Worm (Caenorhabditis elegans): Measurements from ENCODE around the gene cyp-35A3.

cyp-35A3 gene

DNA sequence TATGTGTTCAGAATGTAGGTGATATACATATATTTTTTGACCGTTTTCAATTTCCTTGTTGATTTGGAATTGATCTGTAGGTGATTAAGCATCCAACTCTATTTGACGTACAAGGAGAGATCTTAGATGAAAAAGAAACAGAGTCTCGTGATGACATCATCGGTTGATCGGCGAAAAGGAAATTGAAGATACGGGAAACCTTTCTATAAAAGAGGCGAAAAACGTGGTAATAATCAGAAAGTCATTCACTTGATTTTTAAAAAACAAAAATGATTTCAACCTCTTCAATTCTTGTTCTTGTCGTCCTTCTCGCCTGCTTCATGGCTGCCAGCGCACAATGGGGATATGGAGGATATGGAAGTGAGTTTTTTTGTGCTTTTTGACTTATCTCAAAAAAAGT lies 38.2 kb upstream of the cyp-35A3 start, which contains the start of gene nlp-29:
TSS of gene nlp-29 (plus strand) at position 248 of the 400 bp plus-strand sequence.
- no peak for TF ChIP-seq B0310.2 (tag; optimal IDR thresholded peaks at IDR 0.05)
- no peak for TF ChIP-seq aly-1 (tag; optimal IDR thresholded peaks at IDR 0.05)
- no peak for TF ChIP-seq hmg-4 (GFP tag; optimal IDR thresholded peaks at IDR 0.05)
- TF ChIP-seq tra-4 (tag; optimal IDR thresholded peaks at IDR 0.05): no peak
- no peak for TF ChIP-seq tbx-37 (GFP tag; conservative IDR thresholded peaks at IDR 0.05)
- no peak for TF ChIP-seq ceh-36 (tag; optimal IDR thresholded peaks at IDR 0.05)
- TF ChIP-seq sea-1 (GFP tag; conservative IDR thresholded peaks at IDR 0.05): no peak

DNA sequence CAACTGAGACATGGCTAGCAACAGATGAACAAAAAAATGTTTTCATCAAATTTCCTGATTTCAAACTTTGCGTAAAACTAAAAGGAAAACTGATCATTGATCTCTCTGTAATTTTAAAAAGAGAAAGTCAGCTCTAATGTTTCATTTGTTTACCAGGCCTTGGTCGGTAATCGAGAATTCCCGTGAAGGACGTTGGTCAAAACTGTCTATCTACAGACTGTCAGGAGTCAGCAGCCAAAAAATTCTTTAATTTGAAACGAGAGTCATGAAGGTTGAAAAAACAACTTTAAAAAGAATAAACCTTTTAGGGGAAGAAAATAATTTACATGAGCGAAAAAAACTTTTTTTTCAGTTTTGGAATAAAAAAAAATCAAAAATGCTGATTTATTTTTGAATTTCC lies 37.3 kb upstream of the cyp-35A3 start:
- TF ChIP-seq hnd-1 (tag; optimal IDR thresholded peaks at IDR 0.05) (no peak), ceh-13 (GFP tag; optimal IDR thresholded peaks at IDR 0.05) (no peak), tbx-37 (GFP tag; conservative IDR thresholded peaks at IDR 0.05) (no peak), tra-4 (tag; optimal IDR thresholded peaks at IDR 0.05) (no peak), tbx-11 (GFP tag; IDR thresholded peaks at IDR 0.05) (no peak), flt-1 (GFP tag; IDR thresholded peaks at IDR 0.05) (no peak), F13C5.2 (tag; optimal IDR thresholded peaks at IDR 0.05) (no peak), ama-1 (optimal IDR thresholded peaks at IDR 0.05) (no peak), aly-1 (tag; optimal IDR thresholded peaks at IDR 0.05) (no peak), ceh-36 (tag; optimal IDR thresholded peaks at IDR 0.05) (no peak), hmbx-1 (tag; optimal IDR thresholded peaks at IDR 0.05) (no peak), pes-1 (GFP tag; IDR thresholded peaks at IDR 0.05) (no peak), ets-7 (tag; optimal IDR thresholded peaks at IDR 0.05) (no peak), B0310.2 (tag; optimal IDR thresholded peaks at IDR 0.05) (no peak), sea-1 (GFP tag; conservative IDR thresholded peaks at IDR 0.05) (no peak), hmg-4 (GFP tag; optimal IDR thresholded peaks at IDR 0.05) (no peak), scrt-1 (GFP tag; IDR thresholded peaks at IDR 0.05) (no peak)

DNA sequence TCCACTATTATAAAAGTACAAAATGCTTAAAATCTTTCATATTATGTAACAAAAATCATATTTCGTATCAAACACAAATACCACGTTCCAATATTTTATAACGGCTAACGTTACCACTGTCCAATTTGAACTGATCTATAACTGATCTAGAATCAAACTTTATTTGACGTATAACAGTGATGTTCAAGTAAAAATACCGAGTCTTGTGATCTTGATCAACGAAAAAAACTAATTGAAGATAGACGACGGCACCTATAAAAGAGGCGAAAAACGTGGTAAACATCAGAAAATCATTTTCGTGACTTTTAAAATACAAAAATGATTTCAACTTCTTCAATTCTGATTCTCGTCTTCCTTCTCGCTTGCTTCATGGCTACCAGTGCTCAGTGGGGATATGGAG lies 34.8 kb upstream of the cyp-35A3 start, which contains the start of gene nlp-28:
TSS of gene nlp-28 (plus strand) at position 285 of the 400 bp plus-strand sequence.
- TF ChIP-seq tbx-11 (GFP tag; IDR thresholded peaks at IDR 0.05) (no peak), ama-1 (optimal IDR thresholded peaks at IDR 0.05) (no peak), pes-1 (GFP tag; IDR thresholded peaks at IDR 0.05) (no peak), B0310.2 (tag; optimal IDR thresholded peaks at IDR 0.05) (no peak), flt-1 (GFP tag; IDR thresholded peaks at IDR 0.05) (no peak), tbx-37 (GFP tag; conservative IDR thresholded peaks at IDR 0.05) (no peak), ets-7 (tag; optimal IDR thresholded peaks at IDR 0.05) (no peak), F13C5.2 (tag; optimal IDR thresholded peaks at IDR 0.05) (no peak), hmbx-1 (tag; optimal IDR thresholded peaks at IDR 0.05) (no peak), sea-1 (GFP tag; conservative IDR thresholded peaks at IDR 0.05) (no peak), aly-1 (tag; optimal IDR thresholded peaks at IDR 0.05) (no peak)

DNA sequence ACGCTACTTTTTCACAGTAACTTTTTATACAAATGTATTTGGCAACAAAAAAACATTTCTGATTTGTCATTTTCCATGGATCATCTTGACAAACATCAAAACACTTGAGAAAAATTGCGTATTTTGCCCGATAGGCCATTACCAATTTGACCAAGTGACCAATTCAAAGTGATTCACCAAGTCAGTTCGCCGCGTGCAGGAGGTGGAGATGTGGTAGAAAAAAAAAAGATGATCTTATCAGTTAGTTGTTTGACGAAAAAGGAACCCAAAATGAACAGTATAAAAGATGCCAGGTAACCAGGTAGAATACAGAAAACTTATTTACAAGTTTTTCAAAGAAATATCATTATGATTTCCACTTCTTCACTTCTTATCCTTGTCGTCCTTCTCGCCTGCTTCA lies 33.3 kb upstream of the cyp-35A3 start, which contains the start of gene nlp-27:
TSS of gene nlp-27 (plus strand) at position 309 of the 400 bp plus-strand sequence.
- no peak for TF ChIP-seq F13C5.2 (tag; optimal IDR thresholded peaks at IDR 0.05)
- no peak for TF ChIP-seq hmg-4 (GFP tag; optimal IDR thresholded peaks at IDR 0.05)
- TF ChIP-seq pes-1 (GFP tag; IDR thresholded peaks at IDR 0.05): no peak

DNA sequence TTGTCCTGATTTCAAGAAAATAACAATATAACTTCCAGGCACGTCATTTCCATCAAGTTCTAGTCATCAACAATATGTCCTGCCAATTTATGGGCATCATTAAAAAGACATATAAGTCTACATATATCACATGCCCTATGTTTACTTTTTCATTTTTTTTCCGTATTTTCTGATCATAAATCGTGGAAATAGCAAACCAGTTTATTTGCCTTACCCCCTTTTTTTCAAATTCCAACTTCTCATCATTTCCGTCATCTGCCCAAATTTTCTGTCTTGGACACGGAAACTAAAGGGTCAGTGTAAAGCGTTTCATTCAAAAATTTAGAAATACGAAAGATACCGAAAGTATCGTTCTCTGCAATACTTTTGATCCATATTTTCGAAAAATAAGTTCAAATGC lies 30.1 kb upstream of the cyp-35A3 start:
- no peak for TF ChIP-seq tbx-37 (GFP tag; conservative IDR thresholded peaks at IDR 0.05)
- TF ChIP-seq sea-1 (GFP tag; conservative IDR thresholded peaks at IDR 0.05): no peak
- no peak for TF ChIP-seq flt-1 (GFP tag; IDR thresholded peaks at IDR 0.05)
- no peak for TF ChIP-seq hmbx-1 (tag; optimal IDR thresholded peaks at IDR 0.05)
- TF ChIP-seq ama-1 (optimal IDR thresholded peaks at IDR 0.05): no peak
- TF ChIP-seq scrt-1 (GFP tag; IDR thresholded peaks at IDR 0.05): no peak
- no peak for TF ChIP-seq hnd-1 (tag; optimal IDR thresholded peaks at IDR 0.05)
- no peak for TF ChIP-seq tbx-11 (GFP tag; IDR thresholded peaks at IDR 0.05)
- TF ChIP-seq hmg-4 (GFP tag; optimal IDR thresholded peaks at IDR 0.05): no peak
- no peak for TF ChIP-seq ets-7 (tag; optimal IDR thresholded peaks at IDR 0.05)
- no peak for TF ChIP-seq aly-1 (tag; optimal IDR thresholded peaks at IDR 0.05)

DNA sequence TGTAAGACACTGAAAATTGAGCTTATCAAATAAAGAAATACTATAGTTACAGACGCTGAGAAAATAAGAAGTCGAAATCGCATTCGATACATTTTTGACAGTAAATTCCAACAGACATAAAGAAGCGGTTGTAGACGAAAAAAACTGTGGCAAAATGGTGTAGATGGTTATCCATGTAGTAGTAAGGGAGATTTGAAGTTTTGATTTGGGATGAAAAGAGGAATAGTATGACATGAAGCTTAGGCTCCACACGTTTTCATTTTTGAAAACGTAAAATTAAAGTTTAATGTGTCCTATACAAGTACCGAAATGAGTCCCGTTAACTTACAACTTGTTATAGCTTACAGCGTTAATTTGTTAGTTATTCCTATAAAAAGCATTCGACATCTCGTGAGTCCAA lies 28.4 kb upstream of the cyp-35A3 start, which contains the start of gene K09D9.9:
TSS of gene K09D9.9 (minus strand) at position 101 of the 400 bp plus-strand sequence.
- TF ChIP-seq ets-7 (tag; optimal IDR thresholded peaks at IDR 0.05) (no peak), hnd-1 (tag; optimal IDR thresholded peaks at IDR 0.05) (no peak), ama-1 (optimal IDR thresholded peaks at IDR 0.05) (no peak), ceh-13 (GFP tag; optimal IDR thresholded peaks at IDR 0.05) (no peak), pes-1 (GFP tag; IDR thresholded peaks at IDR 0.05) (no peak), tbx-37 (GFP tag; conservative IDR thresholded peaks at IDR 0.05) (no peak), B0310.2 (tag; optimal IDR thresholded peaks at IDR 0.05) (no peak)

DNA sequence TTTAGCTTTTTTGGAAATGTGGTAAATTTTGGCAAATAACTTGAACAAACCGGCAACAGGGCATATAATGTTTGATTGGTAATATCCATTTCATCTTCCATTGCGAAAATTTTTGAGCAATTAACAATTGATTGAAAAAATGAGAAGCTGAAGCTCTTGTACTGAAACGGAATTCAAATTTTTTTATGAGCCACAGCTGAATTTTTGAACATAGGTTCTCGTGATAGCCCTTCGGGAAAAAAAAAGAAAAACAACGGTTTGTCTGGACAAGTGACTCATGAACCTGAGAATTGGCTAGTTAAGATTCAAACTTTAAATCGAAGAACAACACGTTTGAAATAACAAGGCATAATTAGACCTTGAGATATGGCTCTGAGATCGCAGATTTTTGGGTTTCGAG lies 26.6 kb upstream of the cyp-35A3 start, which contains the start of gene srx-62:
TSS of gene srx-62 (minus strand) at position 101 of the 400 bp plus-strand sequence.
- no peak for TF ChIP-seq tbx-37 (GFP tag; conservative IDR thresholded peaks at IDR 0.05)
- no peak for TF ChIP-seq ceh-36 (tag; optimal IDR thresholded peaks at IDR 0.05)
- TF ChIP-seq sea-1 (GFP tag; conservative IDR thresholded peaks at IDR 0.05): no peak
- no peak for TF ChIP-seq aly-1 (tag; optimal IDR thresholded peaks at IDR 0.05)
- no peak for TF ChIP-seq scrt-1 (GFP tag; IDR thresholded peaks at IDR 0.05)
- TF ChIP-seq pes-1 (GFP tag; IDR thresholded peaks at IDR 0.05): no peak
- no peak for TF ChIP-seq flt-1 (GFP tag; IDR thresholded peaks at IDR 0.05)
- no peak for TF ChIP-seq ceh-13 (GFP tag; optimal IDR thresholded peaks at IDR 0.05)
- TF ChIP-seq tbx-11 (GFP tag; IDR thresholded peaks at IDR 0.05): no peak
- no peak for TF ChIP-seq hmbx-1 (tag; optimal IDR thresholded peaks at IDR 0.05)
- no peak for TF ChIP-seq B0310.2 (tag; optimal IDR thresholded peaks at IDR 0.05)
- TF ChIP-seq F13C5.2 (tag; optimal IDR thresholded peaks at IDR 0.05): no peak
- no peak for TF ChIP-seq tra-4 (tag; optimal IDR thresholded peaks at IDR 0.05)
- TF ChIP-seq hmg-4 (GFP tag; optimal IDR thresholded peaks at IDR 0.05): no peak

DNA sequence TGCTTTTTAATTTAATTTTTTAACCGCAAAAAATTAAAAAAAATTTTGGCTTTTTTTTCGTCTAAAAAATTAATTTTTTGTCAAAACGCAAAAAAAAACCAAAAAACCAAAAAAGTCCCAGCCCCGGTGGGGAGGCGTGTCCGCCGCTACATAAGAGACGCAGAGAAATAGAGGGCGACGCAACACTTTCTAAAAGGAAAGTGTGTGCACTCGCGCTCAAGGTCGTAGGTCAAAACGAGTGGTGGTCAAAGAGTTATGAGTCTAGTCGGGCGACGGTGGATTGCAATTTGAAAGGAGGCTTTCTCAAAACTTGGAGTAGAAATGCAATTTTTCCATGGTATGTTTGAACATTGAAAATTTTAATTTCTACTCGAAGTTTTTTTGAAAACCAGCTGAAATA lies 17.8 kb upstream of the cyp-35A3 start:
- TF ChIP-seq B0310.2 (tag; optimal IDR thresholded peaks at IDR 0.05) (no peak), scrt-1 (GFP tag; IDR thresholded peaks at IDR 0.05) (no peak), flt-1 (GFP tag; IDR thresholded peaks at IDR 0.05) (no peak), sea-1 (GFP tag; conservative IDR thresholded peaks at IDR 0.05) (no peak), hnd-1 (tag; optimal IDR thresholded peaks at IDR 0.05) (no peak), aly-1 (tag; optimal IDR thresholded peaks at IDR 0.05) (no peak), F13C5.2 (tag; optimal IDR thresholded peaks at IDR 0.05) (no peak), pes-1 (GFP tag; IDR thresholded peaks at IDR 0.05) (no peak), tbx-37 (GFP tag; conservative IDR thresholded peaks at IDR 0.05) (no peak)
